Fruit fly (Drosophila melanogaster) whole organism, embryonic: ENCODE data around the gene CG1910.
A peak's percentile ranks its signal among the peaks of the same experiment; 100 is the strongest.

Source experiments
- ATbp ChIP-seq: fragments of 200-800 bp; sonication (Bioruptor generic); optimal IDR thresholded peaks from 2 replicates; lab custom pipeline; 2017; ENCODE audit warnings: missing biosample characterization, mild to moderate bottlenecking, missing genetic modification characterization, missing genetic modification reagents
- Aef1 ChIP-seq: fragments of 200-800 bp; sonication (Bioruptor generic); IDR thresholded peaks from 3 replicates; pipeline ENCODE4 v1.3.6; 2022; ENCODE audit warnings: missing biosample characterization, missing genetic modification characterization
- Asciz ChIP-seq: fragments of 200-800 bp; sonication (Bioruptor generic); optimal IDR thresholded peaks from 2 replicates; lab custom pipeline; 2017; ENCODE audit warnings: missing biosample characterization, mild to moderate bottlenecking, missing genetic modification characterization, missing genetic modification reagents
- CG10267 ChIP-seq: fragments of 200-800 bp; sonication (Bioruptor generic); optimal IDR thresholded peaks from 2 replicates; lab custom pipeline; 2018; ENCODE audit warnings: missing biosample characterization, mild to moderate bottlenecking, missing genetic modification characterization, moderate library complexity
- CG10321 ChIP-seq: fragments of 200-800 bp; sonication (Bioruptor generic); IDR thresholded peaks from 2 replicates; pipeline ENCODE4 v1.3.6; 2022; ENCODE audit warnings: missing biosample characterization, missing genetic modification characterization
- CG11398 ChIP-seq: fragments of 200-800 bp; sonication (Bioruptor generic); optimal IDR thresholded peaks from 2 replicates; lab custom pipeline; 2016; ENCODE audit warnings: missing biosample characterization, missing genetic modification characterization
- CG11696 ChIP-seq: fragments of 200-800 bp; sonication (Bioruptor generic); IDR thresholded peaks from 2 replicates; pipeline ENCODE4 v1.3.6; 2022; ENCODE audit warnings: missing biosample characterization, missing genetic modification characterization
- CG1603 ChIP-seq: fragments of 200-800 bp; sonication (Bioruptor generic); optimal IDR thresholded peaks from 2 replicates; lab custom pipeline; 2019; ENCODE audit warnings: missing biosample characterization, mild to moderate bottlenecking, missing genetic modification characterization, moderate library complexity
- CG17361 ChIP-seq: fragments of 200-800 bp; sonication (Bioruptor generic); IDR thresholded peaks from 3 replicates; pipeline ENCODE4 v1.3.6; 2022; ENCODE audit warnings: missing biosample characterization, missing genetic modification characterization
- CG18011 ChIP-seq: fragments of 200-800 bp; sonication (Bioruptor generic); optimal IDR thresholded peaks from 2 replicates; lab custom pipeline; 2017; ENCODE audit warnings: missing biosample characterization, missing genetic modification characterization, mild to moderate bottlenecking, moderate library complexity, missing genotype
- CG18262 ChIP-seq: fragments of 200-800 bp; optimal IDR thresholded peaks from 3 replicates; lab custom pipeline; 2019; ENCODE audit warnings: missing biosample characterization, mild to moderate bottlenecking, missing genetic modification characterization, moderate library complexity
- CG4328 ChIP-seq: fragments of 200-800 bp; sonication (Bioruptor generic); optimal IDR thresholded peaks from 3 replicates; lab custom pipeline; 2017; ENCODE audit warnings: missing biosample characterization, missing genetic modification reagents, missing genetic modification characterization
- CG5180 ChIP-seq: fragments of 200-800 bp; sonication (Bioruptor generic); optimal IDR thresholded peaks from 3 replicates; lab custom pipeline; 2017; ENCODE audit warnings: missing biosample characterization, missing genetic modification characterization, mild to moderate bottlenecking, moderate library complexity, missing genetic modification reagents
- CG6689 ChIP-seq: fragments of 200-800 bp; sonication (Bioruptor generic); IDR thresholded peaks from 2 replicates; pipeline ENCODE4 v1.3.6; 2022; ENCODE audit warnings: missing biosample characterization, missing genetic modification characterization
- CG7786 ChIP-seq: fragments of 200-800 bp; sonication (Bioruptor generic); optimal IDR thresholded peaks from 2 replicates; lab custom pipeline; 2016; ENCODE audit warnings: missing biosample characterization, missing genetic modification characterization
- CG9932 ChIP-seq: fragments of 200-800 bp; sonication (Bioruptor generic); IDR thresholded peaks from 2 replicates; pipeline ENCODE4 v1.3.6; 2022; ENCODE audit warnings: missing biosample characterization, missing genetic modification characterization
- CrebB ChIP-seq: fragments of 200-800 bp; sonication (Bioruptor generic); optimal IDR thresholded peaks from 3 replicates; lab custom pipeline; 2018; ENCODE audit warnings: missing biosample characterization, mild to moderate bottlenecking, missing genetic modification characterization
- Dad ChIP-seq: fragments of 200-800 bp; sonication (Bioruptor generic); optimal IDR thresholded peaks from 3 replicates; lab custom pipeline; 2016; ENCODE audit warnings: missing biosample characterization, missing genetic modification characterization
- Deaf1 ChIP-seq: fragments of 200-800 bp; optimal IDR thresholded peaks from 3 replicates; lab custom pipeline; 2019; ENCODE audit warnings: missing biosample characterization, mild to moderate bottlenecking, missing genetic modification characterization, moderate library complexity
- Dek ChIP-seq: fragments of 200-800 bp; sonication (Bioruptor generic); optimal IDR thresholded peaks from 3 replicates; lab custom pipeline; 2019; ENCODE audit warnings: missing biosample characterization, mild to moderate bottlenecking, missing genetic modification characterization, moderate library complexity
- Fer2 ChIP-seq: fragments of 200-800 bp; sonication (Bioruptor generic); optimal IDR thresholded peaks from 2 replicates; lab custom pipeline; 2018; ENCODE audit warnings: missing biosample characterization, mild to moderate bottlenecking, missing genetic modification characterization, moderate library complexity
- Fer3 ChIP-seq: fragments of 200-800 bp; sonication (Bioruptor generic); optimal IDR thresholded peaks from 2 replicates; lab custom pipeline; 2018; ENCODE audit warnings: missing biosample characterization, mild to moderate bottlenecking, missing genetic modification characterization, moderate library complexity
- HLHmδ ChIP-seq: fragments of 200-800 bp; sonication (Bioruptor generic); optimal IDR thresholded peaks from 2 replicates; lab custom pipeline; 2018; ENCODE audit warnings: missing biosample characterization, mild to moderate bottlenecking, missing genetic modification characterization, moderate library complexity
- Hr3 ChIP-seq: fragments of 200-800 bp; sonication (Bioruptor generic); optimal IDR thresholded peaks from 3 replicates; lab custom pipeline; 2016; ENCODE audit warnings: missing biosample characterization, missing genetic modification characterization
- Lpt ChIP-seq: fragments of >200 bp; optimal IDR thresholded peaks from 2 replicates; lab custom pipeline; 2018; ENCODE audit warnings: missing biosample characterization, missing genetic modification characterization
- Mes4 ChIP-seq: fragments of 200-800 bp; sonication (Bioruptor generic); optimal IDR thresholded peaks from 2 replicates; lab custom pipeline; 2016; ENCODE audit warnings: missing biosample characterization, missing genetic modification characterization
- Mrtf ChIP-seq: fragments of 200-800 bp; sonication (Bioruptor generic); IDR thresholded peaks from 3 replicates; pipeline ENCODE4 v1.3.6; 2022; ENCODE audit warnings: missing biosample characterization, missing genetic modification characterization
- PHDP ChIP-seq: fragments of 200-800 bp; sonication (Bioruptor generic); optimal IDR thresholded peaks from 3 replicates; lab custom pipeline; 2018; ENCODE audit warnings: missing biosample characterization, mild to moderate bottlenecking, missing genetic modification characterization, moderate library complexity
- Tbp ChIP-seq: fragments of >200 bp; optimal IDR thresholded peaks from 2 replicates; lab custom pipeline; 2018; ENCODE audit warnings: missing biosample characterization, missing genetic modification characterization
- bab2 ChIP-seq: fragments of 200-800 bp; sonication (Bioruptor generic); optimal IDR thresholded peaks from 2 replicates; lab custom pipeline; 2016; ENCODE audit warnings: missing biosample characterization, missing genetic modification characterization
- bigmax ChIP-seq: fragments of 200-800 bp; sonication (Bioruptor generic); optimal IDR thresholded peaks from 2 replicates; lab custom pipeline; 2018; ENCODE audit warnings: missing biosample characterization, mild to moderate bottlenecking, missing genetic modification characterization
- bowl ChIP-seq: fragments of 200-800 bp; sonication (Bioruptor generic); IDR thresholded peaks from 2 replicates; pipeline ENCODE4 v1.3.6; 2022; ENCODE audit warnings: missing biosample characterization, missing genetic modification characterization
- cas ChIP-seq: fragments of 200-800 bp; sonication (Bioruptor generic); IDR thresholded peaks from 2 replicates; pipeline ENCODE4 v1.3.6; 2022; ENCODE audit warnings: missing biosample characterization, missing genetic modification characterization
- cato ChIP-seq: fragments of 200-800 bp; sonication (Bioruptor generic); optimal IDR thresholded peaks from 2 replicates; lab custom pipeline; 2016; ENCODE audit warnings: missing biosample characterization, missing genetic modification characterization, borderline replicate concordance
- chif ChIP-seq, 2 experiments: fragments of 200-800 bp; sonication (Bioruptor generic); optimal IDR thresholded peaks; 3 replicates each; lab custom pipeline; 2016; ENCODE audit warnings: missing biosample characterization in 2 of 2, missing genetic modification characterization in 2 of 2
- chinmo ChIP-seq: fragments of 200-800 bp; sonication (Bioruptor generic); IDR thresholded peaks from 4 replicates; pipeline ENCODE4 v1.3.6; 2022; ENCODE audit warnings: missing biosample characterization, missing genetic modification characterization; ENCODE audit not compliant: partially characterized antibody
- crol ChIP-seq: fragments of 200-800 bp; sonication (Bioruptor generic); IDR thresholded peaks from 2 replicates; pipeline ENCODE4 v1.3.6; 2022; ENCODE audit warnings: missing biosample characterization, missing genetic modification characterization
- kay ChIP-seq: fragments of 200-800 bp; sonication (Bioruptor generic); optimal IDR thresholded peaks from 2 replicates; lab custom pipeline; 2016; ENCODE audit warnings: missing biosample characterization, missing genetic modification characterization
- kni ChIP-seq: fragments of 200-800 bp; sonication (Bioruptor generic); optimal IDR thresholded peaks from 3 replicates; lab custom pipeline; 2017; ENCODE audit warnings: mild to moderate bottlenecking, missing biosample characterization, missing genetic modification reagents, missing genetic modification characterization
- lmd ChIP-seq: fragments of 200-800 bp; sonication (Bioruptor generic); IDR thresholded peaks from 2 replicates; pipeline ENCODE4 v1.3.6; 2022; ENCODE audit warnings: missing biosample characterization, missing genetic modification characterization
- odd ChIP-seq: fragments of 200-800 bp; sonication (Bioruptor generic); optimal IDR thresholded peaks from 2 replicates; lab custom pipeline; 2017; ENCODE audit warnings: missing biosample characterization, mild to moderate bottlenecking, missing genetic modification characterization
- peb ChIP-seq: fragments of 200-800 bp; sonication (Bioruptor generic); IDR thresholded peaks from 2 replicates; pipeline ENCODE4 v1.3.6; 2022; ENCODE audit warnings: missing biosample characterization, missing genetic modification characterization
- pita ChIP-seq: fragments of 200-800 bp; sonication (Bioruptor generic); optimal IDR thresholded peaks from 2 replicates; lab custom pipeline; 2017; ENCODE audit warnings: missing biosample characterization, mild to moderate bottlenecking, missing genetic modification characterization
- sd ChIP-seq: fragments of 200-800 bp; sonication (Bioruptor generic); optimal IDR thresholded peaks from 3 replicates; lab custom pipeline; 2018; ENCODE audit warnings: missing biosample characterization, mild to moderate bottlenecking, missing genetic modification characterization, moderate library complexity
- sens ChIP-seq: fragments of 200-800 bp; sonication (Bioruptor generic); peaks from one replicate; lab custom pipeline; 2016; ENCODE audit warnings: missing biosample characterization, missing genetic modification characterization
- sisA ChIP-seq: fragments of 200-800 bp; sonication (Bioruptor generic); IDR thresholded peaks from 2 replicates; pipeline ENCODE4 v1.3.6; 2022; ENCODE audit warnings: missing biosample characterization, missing genetic modification characterization
- sob ChIP-seq: fragments of 200-800 bp; sonication (Bioruptor generic); IDR thresholded peaks from 2 replicates; pipeline ENCODE4 v1.3.6; 2022; ENCODE audit warnings: missing biosample characterization, missing genetic modification characterization
- tgo ChIP-seq: fragments of 200-800 bp; sonication (Bioruptor generic); IDR thresholded peaks from 3 replicates; pipeline ENCODE4 v1.3.6; 2022; ENCODE audit warnings: missing biosample characterization, missing genetic modification characterization
- toy ChIP-seq: fragments of 200-800 bp; sonication (Bioruptor generic); IDR thresholded peaks from 2 replicates; pipeline ENCODE4 v1.3.6; 2022; ENCODE audit warnings: missing biosample characterization, missing genetic modification characterization

Gene CG1910

dm6 chr3R:31721958-31722357 is 25.5 kb upstream of the CG1910 start (continued):
- TF ChIP-seq CG4328: no peak
- peak; percentile 92 for TF ChIP-seq crol
- peak; percentile 54 for TF ChIP-seq sd
- TF ChIP-seq sob (GFP tag; lab: Robert Waterston, UW): 0 out of 2 replicates have a peak, but pooled peaks have one; percentile 23
- TF ChIP-seq kni (GFP tag; lab: Kevin White, UChicago): peak; percentile 52
- TF ChIP-seq kay (GFP tag; lab: Kevin White, UChicago): peak; percentile 12
- no peak for TF ChIP-seq CG10267
- peak; percentile 13 for TF ChIP-seq PHDP (tag; lab: Kevin White, UChicago)
- 0 out of 3 replicates have a peak, but pooled peaks have one; percentile 13 for TF ChIP-seq tgo (GFP tag; lab: Robert Waterston, UW)
- no peak for TF ChIP-seq CG10321 (GFP tag; lab: Robert Waterston, UW)
- peak; percentile 35 for TF ChIP-seq CG5180 (GFP tag; lab: Kevin White, UChicago)
- peak; percentile 32 for TF ChIP-seq CrebB (tag; lab: Kevin White, UChicago)
- TF ChIP-seq CG11398 (GFP tag; lab: Kevin White, UChicago): no peak

- no peak for TF ChIP-seq Asciz (GFP tag; lab: Kevin White, UChicago)
- TF ChIP-seq lmd: 0 out of 2 replicates have a peak, but pooled peaks have one; percentile 30
- TF ChIP-seq Dek (tag; lab: Kevin White, UChicago): peak; percentile 2
- no peak for TF ChIP-seq Mrtf (GFP tag; lab: Robert Waterston, UW)
- TF ChIP-seq toy: no peak
- TF ChIP-seq chinmo: peak; percentile 63; the same call in 1 of the 4 replicates
- TF ChIP-seq Hr3 (GFP tag; lab: Kevin White, UChicago): no peak
- TF ChIP-seq CG9932 (GFP tag; lab: Robert Waterston, UW): peak; percentile 7; the same call in 1 of the 2 replicates
- no peak for TF ChIP-seq Dad (GFP tag; lab: Kevin White, UChicago)
- no peak for TF ChIP-seq Tbp (GFP tag; lab: Kevin White, UChicago)
- TF ChIP-seq CG11696 (GFP tag; lab: Robert Waterston, UW): no peak
- no peak for TF ChIP-seq ATbp (GFP tag; lab: Kevin White, UChicago)
- TF ChIP-seq pita (GFP tag; lab: Kevin White, UChicago): no peak
- peak; percentile 88 for TF ChIP-seq sens
- TF ChIP-seq CG18262 (tag; lab: Kevin White, UChicago): peak; percentile 52
- no peak for TF ChIP-seq odd (GFP tag; lab: Kevin White, UChicago)
- TF ChIP-seq Fer3 (tag; lab: Kevin White, UChicago): peak; percentile 39
- no peak for TF ChIP-seq bigmax (GFP tag; lab: Kevin White, UChicago)
- no peak for TF ChIP-seq Lpt (GFP tag; lab: Kevin White, UChicago)
- peak; percentile 39; the same call in 1 of the 3 replicates for TF ChIP-seq Aef1 (GFP tag; lab: Robert Waterston, UW)
- TF ChIP-seq bab2 (GFP tag; lab: Kevin White, UChicago): no peak
- TF ChIP-seq CG6689 (GFP tag; lab: Robert Waterston, UW): peak; percentile 51
- no peak for TF ChIP-seq cato (GFP tag; lab: Kevin White, UChicago)
- TF ChIP-seq bowl (GFP tag; lab: Robert Waterston, UW): no peak
- TF ChIP-seq Mes4 (GFP tag; lab: Kevin White, UChicago): no peak
- no peak for TF ChIP-seq CG18011
- peak in 1 of 2 experiments; percentile 13 for TF ChIP-seq chif (GFP tag; optimal IDR thresholded peaks at IDR 0.05; lab: Kevin White, UChicago)
- TF ChIP-seq Deaf1 (tag; lab: Kevin White, UChicago): peak; percentile 53
- TF ChIP-seq HLHmδ: no peak
- TF ChIP-seq sisA (GFP tag; lab: Robert Waterston, UW): 0 out of 2 replicates have a peak, but pooled peaks have one; percentile 20
- TF ChIP-seq CG17361 (GFP tag; lab: Robert Waterston, UW): peak; percentile 52; the same call in 1 of the 3 replicates
- TF ChIP-seq CG1603 (tag; lab: Kevin White, UChicago): peak; percentile 51
- peak; percentile 3 for TF ChIP-seq CG7786 (GFP tag; lab: Kevin White, UChicago)
- TF ChIP-seq cas (GFP tag; lab: Robert Waterston, UW): no peak
- 0 out of 2 replicates have a peak, but pooled peaks have one; percentile 6 for TF ChIP-seq peb (GFP tag; lab: Robert Waterston, UW)
- TF ChIP-seq Fer2 (tag; lab: Kevin White, UChicago): no peak
Observed at dm6 chr3R:31723206-31723933, 24.1 kb upstream of the CG1910 start.
